Worm (Caenorhabditis elegans): ENCODE results near the gene fip-5.

fip-5 gene

ce11 chrX:10338761-10339160, 36.2 kb downstream of the fip-5 start:
- TF ChIP-seq crh-2 (tag; optimal IDR thresholded peaks at IDR 0.05) (peak; percentile 39), unc-55 (GFP tag; optimal IDR thresholded peaks at IDR 0.05) (no peak), sma-9 (GFP tag; optimal IDR thresholded peaks at IDR 0.05) (peak; percentile 7), sma-9 (tag; optimal IDR thresholded peaks at IDR 0.05) (no peak), R02D3.7 (tag; optimal IDR thresholded peaks at IDR 0.05) (no peak), nhr-129 (tag; optimal IDR thresholded peaks at IDR 0.05) (peak; percentile 35)

ce11 chrX:10340044-10340443, 37.5 kb downstream of the fip-5 start:
- TF ChIP-seq fos-1 (tag; optimal IDR thresholded peaks at IDR 0.05) (peak; percentile 44), unc-62 (GFP tag; optimal IDR thresholded peaks at IDR 0.05) (no peak), sma-9 (GFP tag; optimal IDR thresholded peaks at IDR 0.05) (peak; percentile 2), sma-9 (tag; optimal IDR thresholded peaks at IDR 0.05) (no peak)

- TF ChIP-seq fos-1 (tag; optimal IDR thresholded peaks at IDR 0.05) (peak; percentile 59), gmeb-1 (tag; optimal IDR thresholded peaks at IDR 0.05) (peak; percentile 10), nhr-11 (tag; optimal IDR thresholded peaks at IDR 0.05) (no peak)
These were observed 38.4 kb downstream of the fip-5 start, which contains the start of gene R07E3.1 for ce11 chrX:10340986-10341385. Gene R07E3.1 (minus strand): TSS chrX:10341161.

DNA sequence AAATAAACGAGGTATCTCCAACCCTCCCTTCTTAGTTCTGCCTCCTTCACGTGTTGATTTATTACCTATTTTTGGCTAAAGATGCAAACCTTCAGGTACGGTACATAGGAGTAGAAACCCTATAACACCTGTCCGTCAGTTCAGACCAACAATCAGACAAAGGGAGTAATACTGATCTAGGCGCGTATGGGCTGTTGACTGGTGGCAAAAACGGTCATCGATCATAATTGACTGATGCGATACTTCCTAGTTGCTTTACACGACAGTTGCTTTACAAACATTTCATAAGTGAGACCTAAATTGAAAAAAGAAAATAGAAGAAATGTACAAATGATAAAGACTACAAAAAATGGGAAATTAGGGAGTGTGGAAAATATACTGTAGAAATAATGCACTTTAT, 47.6 kb downstream of the fip-5 start:
- peak; percentile 42 for TF ChIP-seq nhr-25 (tag; optimal IDR thresholded peaks at IDR 0.05)
- no peak for TF ChIP-seq peb-1 (tag; optimal IDR thresholded peaks at IDR 0.05)
